Fruit fly (Drosophila melanogaster) whole organism, embryonic: ENCODE measurements around the gene wfs1.

Source experiments
- CG11085 ChIP-seq: fragments of 200-800 bp; sonication (Bioruptor generic); IDR thresholded peaks from 2 replicates; pipeline ENCODE4 v1.3.6; 2022; ENCODE audit warnings: missing biosample characterization, missing genetic modification characterization
- CG1647 ChIP-seq: fragments of 200-800 bp; sonication (Bioruptor generic); optimal IDR thresholded peaks from 3 replicates; lab custom pipeline; 2016; ENCODE audit warnings: missing biosample characterization, missing genetic modification characterization
- CG6654 ChIP-seq: fragments of 200-800 bp; sonication (Bioruptor generic); optimal IDR thresholded peaks from 2 replicates; lab custom pipeline; 2017; ENCODE audit warnings: missing biosample characterization, mild to moderate bottlenecking, missing genetic modification characterization
- CG7963 ChIP-seq: fragments of 200-800 bp; sonication (Bioruptor generic); IDR thresholded peaks from 3 replicates; pipeline ENCODE4 v1.3.6; 2022; ENCODE audit warnings: missing biosample characterization, missing genetic modification characterization; ENCODE audit not compliant: partially characterized antibody
- pzg ChIP-seq: fragments of 200-800 bp; sonication (Bioruptor generic); optimal IDR thresholded peaks from 3 replicates; lab custom pipeline; 2018; ENCODE audit warnings: missing biosample characterization, mild to moderate bottlenecking, missing genetic modification characterization, moderate library complexity
- sob ChIP-seq: fragments of 200-800 bp; sonication (Bioruptor generic); IDR thresholded peaks from 2 replicates; pipeline ENCODE4 v1.3.6; 2022; ENCODE audit warnings: missing biosample characterization, missing genetic modification characterization

- no peak for TF ChIP-seq CG11085
- no peak for TF ChIP-seq pzg (GFP tag; lab: Kevin White, UChicago)
- TF ChIP-seq CG6654 (GFP tag; lab: Kevin White, UChicago): no peak
- TF ChIP-seq CG7963 (GFP tag; lab: Robert Waterston, UW): no peak
- TF ChIP-seq sob (GFP tag; lab: Robert Waterston, UW): no peak
- TF ChIP-seq CG1647 (GFP tag; lab: Kevin White, UChicago): no peak
These were observed 4.5 kb upstream of the wfs1 start, which contains the start of gene cd for dm6 chr3R:22694659-22695058.
